Worm (Caenorhabditis elegans) whole organism, L1 larva: ENCODE data around the gene eyg-1.
"Not testable (repeated sequence)": the region's sequence is repeated elsewhere in the genome, so short reads cannot be mapped to it uniquely, and the experiment has no call there.

Source experiments
- C04F5.9 ChIP-seq: sonication (generic microtip); optimal IDR thresholded peaks from 2 replicates; lab custom pipeline; 2016; ENCODE audit warnings: missing genetic modification characterization, missing compliant biosample characterization
- alr-1 ChIP-seq: fragments of 200-800 bp; sonication (Bioruptor generic); optimal IDR thresholded peaks from 2 replicates; lab custom pipeline; 2018; ENCODE audit warnings: borderline replicate concordance, mild to moderate bottlenecking, missing genetic modification characterization, missing compliant biosample characterization
- ceh-8 ChIP-seq: fragments of 200-800 bp; sonication (Bioruptor generic); optimal IDR thresholded peaks from 2 replicates; lab custom pipeline; 2018; ENCODE audit warnings: mild to moderate bottlenecking, missing genetic modification characterization, moderate library complexity, missing compliant biosample characterization
- ceh-82 ChIP-seq, 3 experiments: fragments of 150-350 bp in 1 of 3; sonication (generic microtip) in 2 of 3; optimal IDR thresholded peaks; 2 replicates each; lab custom pipeline; 2014 to 2017; ENCODE audit warnings: missing biosample characterization in 3 of 3, missing genetic modification characterization in 3 of 3
- ceh-88 ChIP-seq: fragments of 200-800 bp; sonication (Bioruptor generic); IDR thresholded peaks from 2 replicates; pipeline ENCODE4 v1.3.6; 2022; ENCODE audit warnings: missing genetic modification characterization, missing compliant biosample characterization
- ceh-90 ChIP-seq: sonication (generic microtip); optimal IDR thresholded peaks from 2 replicates; lab custom pipeline; 2016; ENCODE audit warnings: missing genetic modification characterization, missing compliant biosample characterization
- ces-1 ChIP-seq: fragments of 150-350 bp; optimal IDR thresholded peaks from 2 replicates; lab custom pipeline; 2014; ENCODE audit warnings: missing biosample characterization, missing genetic modification reagents, missing genetic modification characterization
- dpl-1 ChIP-seq, 3 experiments: fragments of 150-350 bp in 2 of 3; sonication (generic microtip) in 1 of 3; optimal IDR thresholded peaks; 2 replicates each; lab custom pipeline; 2014 to 2017; ENCODE audit warnings: missing biosample characterization in 3 of 3, missing genetic modification characterization in 3 of 3, missing genetic modification reagents in 3 of 3
- egl-13 ChIP-seq: sonication (generic microtip); optimal IDR thresholded peaks from 2 replicates; lab custom pipeline; 2016; ENCODE audit warnings: missing genotype, missing genetic modification reagents, missing genetic modification characterization, missing compliant biosample characterization
- elt-3 ChIP-seq, 6 experiments: fragments of 150-350 bp in 1 of 6; sonication (generic microtip); optimal IDR thresholded peaks; 2 replicates each; lab custom pipeline; 2017 to 2018; ENCODE audit warnings: missing biosample characterization in 6 of 6, missing genetic modification characterization in 6 of 6, inconsistent platforms in 1 of 6
- fkh-8 ChIP-seq: sonication (generic microtip); optimal IDR thresholded peaks from 2 replicates; lab custom pipeline; 2016; ENCODE audit warnings: mild to moderate bottlenecking, missing genetic modification characterization, missing compliant biosample characterization
- grh-1 ChIP-seq: fragments of 200-800 bp; sonication (Bioruptor generic); IDR thresholded peaks from 2 replicates; pipeline ENCODE4 v1.3.6; 2022; ENCODE audit warnings: missing genetic modification reagents, missing genetic modification characterization, missing compliant biosample characterization
- hlh-17 ChIP-seq: fragments of 200-800 bp; sonication (Bioruptor generic); optimal IDR thresholded peaks from 2 replicates; lab custom pipeline; 2018; ENCODE audit warnings: missing genetic modification characterization, mild to moderate bottlenecking, missing compliant biosample characterization, moderate library complexity, borderline replicate concordance
- hpl-2 ChIP-seq: fragments of 150-350 bp; optimal IDR thresholded peaks from 2 replicates; lab custom pipeline; 2014; ENCODE audit warnings: missing biosample characterization, missing genetic modification reagents, missing genetic modification characterization
- irx-1 ChIP-seq: sonication (generic microtip); optimal IDR thresholded peaks from 2 replicates; lab custom pipeline; 2016; ENCODE audit warnings: missing genetic modification characterization, missing compliant biosample characterization
- lin-14 ChIP-seq: fragments of 200-800 bp; sonication (Bioruptor generic); optimal IDR thresholded peaks from 2 replicates; lab custom pipeline; 2018; ENCODE audit warnings: mild to moderate bottlenecking, missing genetic modification characterization, moderate library complexity, missing compliant biosample characterization
- lin-15B ChIP-seq: fragments of 150-350 bp; sonication (generic microtip); optimal IDR thresholded peaks from 3 replicates; lab custom pipeline; 2014; ENCODE audit warnings: missing biosample characterization, missing genetic modification characterization
- lin-35 ChIP-seq, 2 experiments: fragments of 150-350 bp; optimal IDR thresholded peaks; 2 replicates each; lab custom pipeline; 2014; ENCODE audit warnings: missing biosample characterization in 2 of 2, missing genetic modification characterization in 2 of 2, missing genetic modification reagents in 2 of 2
- lin-39 ChIP-seq: fragments of 150-350 bp; optimal IDR thresholded peaks from 2 replicates; lab custom pipeline; 2014; ENCODE audit warnings: missing biosample characterization, missing genetic modification reagents, missing genetic modification characterization
- mab-9 ChIP-seq: fragments of 200-800 bp; sonication (Bioruptor generic); IDR thresholded peaks from 2 replicates; pipeline ENCODE4 v1.3.6; 2022; ENCODE audit warnings: missing genetic modification reagents, missing genetic modification characterization, missing compliant biosample characterization
- mdl-1 ChIP-seq, 2 experiments: fragments of 150-350 bp; optimal IDR thresholded peaks; 2 replicates each; lab custom pipeline; 2014 to 2017; ENCODE audit warnings: missing biosample characterization in 2 of 2, missing genetic modification characterization in 2 of 2, inconsistent platforms in 1 of 2
- mef-2 ChIP-seq: fragments of 150-350 bp; optimal IDR thresholded peaks from 2 replicates; lab custom pipeline; 2014; ENCODE audit warnings: missing biosample characterization, missing genetic modification characterization
- mep-1 ChIP-seq: fragments of 150-350 bp; optimal IDR thresholded peaks from 2 replicates; lab custom pipeline; 2014; ENCODE audit warnings: missing biosample characterization, missing genetic modification characterization
- nhr-11 ChIP-seq: fragments of 150-350 bp; optimal IDR thresholded peaks from 2 replicates; lab custom pipeline; 2014; ENCODE audit warnings: missing biosample characterization, missing genetic modification characterization
- nhr-12 ChIP-seq: sonication (generic microtip); optimal IDR thresholded peaks from 2 replicates; lab custom pipeline; 2017; ENCODE audit warnings: missing biosample characterization, missing genetic modification characterization
- nhr-20 ChIP-seq: sonication (generic microtip); optimal IDR thresholded peaks from 2 replicates; lab custom pipeline; 2016; ENCODE audit warnings: mild to moderate bottlenecking, missing genetic modification characterization, missing compliant biosample characterization
- nhr-237 ChIP-seq: fragments of 150-350 bp; optimal IDR thresholded peaks from 2 replicates; lab custom pipeline; 2014; ENCODE audit warnings: missing biosample characterization, missing genetic modification characterization
- nhr-77 ChIP-seq: fragments of 150-350 bp; optimal IDR thresholded peaks from 2 replicates; lab custom pipeline; 2014; ENCODE audit warnings: missing biosample characterization, missing genetic modification characterization
- nhr-84 ChIP-seq: sonication (generic microtip); optimal IDR thresholded peaks from 2 replicates; lab custom pipeline; 2017; ENCODE audit warnings: missing biosample characterization, missing genetic modification characterization
- pag-3 ChIP-seq: sonication (generic microtip); optimal IDR thresholded peaks from 2 replicates; lab custom pipeline; 2017; ENCODE audit warnings: missing genetic modification characterization, mild to moderate bottlenecking, missing compliant biosample characterization, antibody characterized with exemption, borderline replicate concordance; ENCODE audit not compliant: insufficient read depth
- snpc-4 ChIP-seq: fragments of 150-350 bp; optimal IDR thresholded peaks from 2 replicates; lab custom pipeline; 2014; ENCODE audit warnings: missing biosample characterization, missing genetic modification characterization
- snu-23 ChIP-seq: sonication (generic microtip); optimal IDR thresholded peaks from 2 replicates; lab custom pipeline; 2016; ENCODE audit warnings: missing genetic modification characterization, missing compliant biosample characterization
- sup-37 ChIP-seq: fragments of 200-800 bp; sonication (Bioruptor generic); optimal IDR thresholded peaks from 2 replicates; lab custom pipeline; 2018; ENCODE audit warnings: mild to moderate bottlenecking, missing genetic modification characterization, missing compliant biosample characterization
- swsn-7 ChIP-seq: sonication (generic microtip); optimal IDR thresholded peaks from 2 replicates; lab custom pipeline; 2016; ENCODE audit warnings: missing genetic modification characterization, missing compliant biosample characterization
- tlp-1 ChIP-seq: fragments of 150-350 bp; optimal IDR thresholded peaks from 2 replicates; lab custom pipeline; 2014; ENCODE audit warnings: missing biosample characterization, missing genetic modification characterization
- unc-130 ChIP-seq: fragments of 150-350 bp; optimal IDR thresholded peaks from 2 replicates; lab custom pipeline; 2017; ENCODE audit warnings: missing biosample characterization, missing genetic modification characterization, inconsistent platforms
- zip-4 ChIP-seq: fragments of 200-800 bp; sonication (Bioruptor generic); optimal IDR thresholded peaks from 2 replicates; lab custom pipeline; 2018; ENCODE audit warnings: mild to moderate bottlenecking, missing genetic modification characterization, moderate library complexity, missing compliant biosample characterization
- ztf-4 ChIP-seq: fragments of 150-350 bp; optimal IDR thresholded peaks from 2 replicates; lab custom pipeline; 2014; ENCODE audit warnings: missing biosample characterization, missing genetic modification characterization

Gene eyg-1

ce11 chrII:9868207-9868606, 40.5 kb upstream of the eyg-1 start:
- TF ChIP-seq ceh-88 (GFP tag; lab: Robert Waterston, UW) (no peak), snpc-4 (tag; lab: Kevin White, UChicago) (no peak), lin-39 (tag; lab: Kevin White, UChicago) (no peak), lin-15B (tag; lab: Kevin White, UChicago) (no peak), lin-14 (no peak), mdl-1 (tag; optimal IDR thresholded peaks at IDR 0.05; lab: Kevin White, UChicago) (no peak), egl-13 (no peak), nhr-20 (tag; lab: Kevin White, UChicago) (no peak), lin-35 (GFP tag; optimal IDR thresholded peaks at IDR 0.05; lab: Kevin White, UChicago) (no peak), nhr-12 (no peak), ceh-8 (GFP tag; lab: Kevin White, UChicago) (no peak), snu-23 (GFP tag; lab: Kevin White, UChicago) (no peak), mab-9 (no peak), nhr-11 (tag; lab: Kevin White, UChicago) (no peak), C04F5.9 (tag; lab: Kevin White, UChicago) (no peak)
- TF ChIP-seq, all 84 proteins: peak for 0

- not testable (repeated sequence) for TF ChIP-seq hlh-17 (GFP tag; lab: Kevin White, UChicago); nhr-84; nhr-77 (tag; lab: Kevin White, UChicago)
Measured at ce11 chrII:9866378-9866777, 38.6 kb upstream of the eyg-1 start, which contains the start of gene chil-1. Gene chil-1 (minus strand): TSS chrII:9866478.

ce11 chrII:9862147-9862546, 34.4 kb upstream of the eyg-1 start, which contains the start of gene C08H9.18:
Gene C08H9.18 (minus strand): TSS chrII:9862247.
- no peak for TF ChIP-seq ceh-90 (tag; lab: Kevin White, UChicago)
- no peak for TF ChIP-seq ces-1 (GFP tag; lab: Kevin White, UChicago)
- no peak for TF ChIP-seq tlp-1 (tag; lab: Kevin White, UChicago)
- no peak for TF ChIP-seq pag-3 (tag; lab: Kevin White, UChicago)
- TF ChIP-seq nhr-77 (tag; lab: Kevin White, UChicago): no peak
- TF ChIP-seq ceh-82 (tag; optimal IDR thresholded peaks at IDR 0.05; lab: Kevin White, UChicago): no peak
- TF ChIP-seq zip-4 (GFP tag; lab: Kevin White, UChicago): no peak
- no peak for TF ChIP-seq sup-37 (GFP tag; lab: Kevin White, UChicago)
- TF ChIP-seq dpl-1 (GFP tag; optimal IDR thresholded peaks at IDR 0.05; lab: Kevin White, UChicago): no peak
- TF ChIP-seq elt-3 (tag; optimal IDR thresholded peaks at IDR 0.05; lab: Kevin White, UChicago): no peak
- TF ChIP-seq mep-1 (tag; lab: Kevin White, UChicago): no peak
- TF ChIP-seq nhr-12: no peak
- TF ChIP-seq swsn-7 (tag; lab: Kevin White, UChicago): no peak

DNA sequence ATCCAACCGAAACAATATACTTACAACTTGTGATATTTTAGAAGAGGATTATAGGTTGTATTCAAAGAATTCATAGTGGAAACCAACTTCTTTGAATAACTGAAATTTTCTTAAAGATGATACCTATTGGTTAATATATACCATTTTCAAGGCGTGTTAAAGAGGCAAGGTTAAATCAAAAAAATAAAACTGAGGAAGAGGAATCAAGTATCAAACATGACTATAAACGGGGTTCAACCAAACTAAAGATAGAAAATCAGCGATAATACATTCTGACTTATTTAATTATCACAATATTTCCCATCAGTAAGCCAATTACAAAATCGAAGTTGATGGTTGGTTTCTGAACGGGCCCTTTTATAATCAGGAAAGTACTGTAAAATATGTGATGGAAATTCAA, 33.6 kb upstream of the eyg-1 start, which contains the start of gene chil-3:
chil-3 (minus strand) TSS at position 101 of the 400 bp plus-strand sequence.
- TF ChIP-seq alr-1 (tag; lab: Kevin White, UChicago): no peak
- TF ChIP-seq mef-2 (tag; lab: Kevin White, UChicago): no peak
- no peak for TF ChIP-seq hpl-2 (GFP tag; lab: Kevin White, UChicago)
- no peak for TF ChIP-seq egl-13
- no peak for TF ChIP-seq grh-1
- no peak for TF ChIP-seq unc-130 (tag; lab: Kevin White, UChicago)
- no peak for TF ChIP-seq ztf-4 (tag; lab: Kevin White, UChicago)
- no peak for TF ChIP-seq irx-1 (tag; lab: Kevin White, UChicago)
- no peak for TF ChIP-seq pag-3 (tag; lab: Kevin White, UChicago)
- no peak for TF ChIP-seq ceh-8 (GFP tag; lab: Kevin White, UChicago)
- no peak for TF ChIP-seq ces-1 (GFP tag; lab: Kevin White, UChicago)
- no peak for TF ChIP-seq dpl-1 (GFP tag; optimal IDR thresholded peaks at IDR 0.05; lab: Kevin White, UChicago)
- no peak for TF ChIP-seq fkh-8 (tag; lab: Kevin White, UChicago)
- no peak for TF ChIP-seq nhr-237 (tag; lab: Kevin White, UChicago)
